Worm (Caenorhabditis elegans) whole organism, young adult: ENCODE data around the gene ZK666.15.
A peak's percentile ranks its signal among the peaks of the same experiment; 100 is the strongest.

Experiments
- B0019.2 ChIP-seq: fragments of 200-800 bp; sonication (Bioruptor generic); conservative IDR thresholded peaks from 2 replicates; pipeline ENCODE4 v1.3.6; 2022; ENCODE audit warnings: missing genetic modification reagents, missing genetic modification characterization, missing compliant biosample characterization
- C06A6.2 ChIP-seq: fragments of 200-800 bp; sonication (Bioruptor generic); conservative IDR thresholded peaks from 2 replicates; pipeline ENCODE4 v1.3.6; 2022; ENCODE audit warnings: missing genetic modification characterization, missing compliant biosample characterization
- D2030.7 ChIP-seq: fragments of 200-800 bp; sonication (Bioruptor generic); IDR thresholded peaks from 2 replicates; pipeline ENCODE4 v1.3.6; 2022; ENCODE audit warnings: missing genetic modification reagents, missing genetic modification characterization, missing compliant biosample characterization
- F23B12.7 ChIP-seq: sonication (generic microtip); optimal IDR thresholded peaks from 2 replicates; lab custom pipeline; 2017; ENCODE audit warnings: missing genetic modification characterization, mild to moderate bottlenecking, missing compliant biosample characterization, antibody characterized with exemption, moderate library complexity; ENCODE audit not compliant: insufficient read depth
- F33H1.4 ChIP-seq: fragments of 200-800 bp; sonication (Bioruptor generic); IDR thresholded peaks from 2 replicates; pipeline ENCODE4 v1.3.6; 2022; ENCODE audit warnings: missing genetic modification reagents, missing genetic modification characterization, missing compliant biosample characterization
- F57A8.1 ChIP-seq: fragments of 200-800 bp; sonication (Bioruptor generic); optimal IDR thresholded peaks from 2 replicates; lab custom pipeline; 2018; ENCODE audit warnings: mild to moderate bottlenecking, missing genetic modification characterization, moderate library complexity, missing compliant biosample characterization
- K11D2.4 ChIP-seq: fragments of 200-800 bp; sonication (Bioruptor generic); IDR thresholded peaks from 2 replicates; pipeline ENCODE4 v1.3.6; 2022; ENCODE audit warnings: missing genetic modification reagents, missing genetic modification characterization, missing compliant biosample characterization
- K12H6.12 ChIP-seq: fragments of 200-800 bp; sonication (Bioruptor generic); optimal IDR thresholded peaks from 2 replicates; lab custom pipeline; 2018; ENCODE audit warnings: mild to moderate bottlenecking, missing genetic modification characterization, missing compliant biosample characterization
- T26A5.8 ChIP-seq: sonication (generic microtip); optimal IDR thresholded peaks from 2 replicates; lab custom pipeline; 2016; ENCODE audit warnings: missing genetic modification characterization, missing compliant biosample characterization
- Y79H2A.3 ChIP-seq: fragments of 200-800 bp; sonication (Bioruptor generic); conservative IDR thresholded peaks from 2 replicates; pipeline ENCODE4 v1.3.6; 2022; ENCODE audit warnings: missing genetic modification reagents, missing genetic modification characterization, missing compliant biosample characterization
- akir-1 ChIP-seq: fragments of 200-800 bp; sonication (Bioruptor generic); optimal IDR thresholded peaks from 2 replicates; lab custom pipeline; 2018; ENCODE audit warnings: mild to moderate bottlenecking, missing genetic modification characterization, moderate library complexity, missing compliant biosample characterization
- athp-1 ChIP-seq: sonication (generic microtip); optimal IDR thresholded peaks from 2 replicates; lab custom pipeline; 2017; ENCODE audit warnings: mild to moderate bottlenecking, missing genetic modification characterization, missing compliant biosample characterization
- attf-3 ChIP-seq: fragments of 200-800 bp; sonication (Bioruptor generic); conservative IDR thresholded peaks from 2 replicates; pipeline ENCODE4 v1.3.6; 2022; ENCODE audit warnings: missing genetic modification reagents, missing genetic modification characterization, missing compliant biosample characterization
- attf-5 ChIP-seq: fragments of 200-800 bp; sonication (Bioruptor generic); optimal IDR thresholded peaks from 2 replicates; lab custom pipeline; 2018; ENCODE audit warnings: mild to moderate bottlenecking, missing genetic modification characterization, missing compliant biosample characterization
- bed-2 ChIP-seq: fragments of 200-800 bp; sonication (Bioruptor generic); IDR thresholded peaks from 2 replicates; pipeline ENCODE4 v1.3.6; 2022; ENCODE audit warnings: missing genetic modification reagents, missing genetic modification characterization, missing compliant biosample characterization
- ceh-27 ChIP-seq: fragments of 200-800 bp; sonication (Bioruptor generic); optimal IDR thresholded peaks from 2 replicates; lab custom pipeline; 2018; ENCODE audit warnings: mild to moderate bottlenecking, missing genetic modification characterization, moderate library complexity, missing compliant biosample characterization
- ceh-91 ChIP-seq: fragments of 200-800 bp; sonication (Bioruptor generic); IDR thresholded peaks from 2 replicates; pipeline ENCODE4 v1.3.6; 2022; ENCODE audit warnings: missing genetic modification reagents, missing genetic modification characterization, missing compliant biosample characterization
- chd-7 ChIP-seq: sonication (generic microtip); optimal IDR thresholded peaks from 2 replicates; lab custom pipeline; 2016; ENCODE audit warnings: mild to moderate bottlenecking, missing genetic modification characterization, moderate library complexity, missing compliant biosample characterization
- die-1 ChIP-seq: sonication (generic microtip); optimal IDR thresholded peaks from 2 replicates; lab custom pipeline; 2016; ENCODE audit warnings: missing genotype, mild to moderate bottlenecking, missing genetic modification characterization, missing compliant biosample characterization
- dox-1 ChIP-seq: fragments of 200-800 bp; sonication (Bioruptor generic); IDR thresholded peaks from 2 replicates; pipeline ENCODE4 v1.3.6; 2022; ENCODE audit warnings: missing genetic modification reagents, missing genetic modification characterization, missing compliant biosample characterization
- egrh-3 ChIP-seq: fragments of 200-800 bp; sonication (Bioruptor generic); IDR thresholded peaks from 2 replicates; pipeline ENCODE4 v1.3.6; 2022; ENCODE audit warnings: missing genetic modification reagents, missing genetic modification characterization, missing compliant biosample characterization
- ekl-4 ChIP-seq: fragments of 200-800 bp; sonication (Bioruptor generic); IDR thresholded peaks from 2 replicates; pipeline ENCODE4 v1.3.6; 2022; ENCODE audit warnings: missing genetic modification reagents, missing genetic modification characterization, missing compliant biosample characterization
- gei-17 ChIP-seq: fragments of 200-800 bp; sonication (Bioruptor generic); optimal IDR thresholded peaks from 2 replicates; lab custom pipeline; 2018; ENCODE audit warnings: mild to moderate bottlenecking, missing genetic modification characterization, missing compliant biosample characterization
- hmg-1.2 ChIP-seq: fragments of 200-800 bp; sonication (Bioruptor generic); IDR thresholded peaks from 2 replicates; pipeline ENCODE4 v1.3.6; 2022; ENCODE audit warnings: missing genetic modification reagents, missing genetic modification characterization, missing compliant biosample characterization
- hmg-20 ChIP-seq: fragments of 200-800 bp; sonication (Bioruptor generic); IDR thresholded peaks from 2 replicates; pipeline ENCODE4 v1.3.6; 2022; ENCODE audit warnings: missing genetic modification reagents, missing genetic modification characterization, missing compliant biosample characterization
- let-607 ChIP-seq, 2 experiments: fragments of 200-800 bp in 1 of 2; sonication (Bioruptor generic) in 1 of 2; sonication (generic microtip) in 1 of 2; optimal IDR thresholded peaks; 2 replicates each; lab custom pipeline; 2016 to 2018; ENCODE audit warnings: mild to moderate bottlenecking in 2 of 2, missing compliant biosample characterization in 2 of 2, missing genetic modification characterization in 2 of 2, moderate library complexity in 2 of 2, missing genotype in 1 of 2
- lin-26 ChIP-seq: fragments of 200-800 bp; sonication (Bioruptor generic); IDR thresholded peaks from 2 replicates; pipeline ENCODE4 v1.3.6; 2022; ENCODE audit warnings: missing genetic modification reagents, missing genetic modification characterization, missing compliant biosample characterization
- lin-40 ChIP-seq: sonication (generic microtip); optimal IDR thresholded peaks from 2 replicates; lab custom pipeline; 2016; ENCODE audit warnings: missing genetic modification characterization, mild to moderate bottlenecking, missing compliant biosample characterization, missing genotype, missing genetic modification reagents
- lin-54 ChIP-seq: fragments of 200-800 bp; sonication (Bioruptor generic); optimal IDR thresholded peaks from 2 replicates; lab custom pipeline; 2018; ENCODE audit warnings: mild to moderate bottlenecking, missing genetic modification characterization, missing compliant biosample characterization
- lir-1 ChIP-seq: fragments of 200-800 bp; sonication (Bioruptor generic); conservative IDR thresholded peaks from 2 replicates; pipeline ENCODE4 v1.3.6; 2022; ENCODE audit warnings: missing genetic modification reagents, missing genetic modification characterization, missing compliant biosample characterization
- madf-6 ChIP-seq: fragments of 200-800 bp; sonication (Bioruptor generic); IDR thresholded peaks from 2 replicates; pipeline ENCODE4 v1.3.6; 2022; ENCODE audit warnings: missing genetic modification reagents, missing genetic modification characterization, missing compliant biosample characterization
- mcd-1 ChIP-seq: fragments of 200-800 bp; sonication (Bioruptor generic); IDR thresholded peaks from 2 replicates; pipeline ENCODE4 v1.3.6; 2022; ENCODE audit warnings: missing genetic modification reagents, missing genetic modification characterization, missing compliant biosample characterization
- nfyb-1 ChIP-seq: fragments of 200-800 bp; sonication (Bioruptor generic); IDR thresholded peaks from 2 replicates; pipeline ENCODE4 v1.3.6; 2022; ENCODE audit warnings: missing genetic modification reagents, missing genetic modification characterization, missing compliant biosample characterization
- nhr-120 ChIP-seq: fragments of 200-800 bp; sonication (Bioruptor generic); IDR thresholded peaks from 2 replicates; pipeline ENCODE4 v1.3.6; 2022; ENCODE audit warnings: missing genetic modification characterization, missing compliant biosample characterization
- nhr-27 ChIP-seq: fragments of 200-800 bp; sonication (Bioruptor generic); optimal IDR thresholded peaks from 2 replicates; lab custom pipeline; 2018; ENCODE audit warnings: mild to moderate bottlenecking, missing genetic modification characterization, moderate library complexity, missing compliant biosample characterization
- nhr-80 ChIP-seq: sonication (generic microtip); optimal IDR thresholded peaks from 2 replicates; lab custom pipeline; 2016; ENCODE audit warnings: missing genetic modification characterization, missing compliant biosample characterization
- nhr-90 ChIP-seq: sonication (generic microtip); optimal IDR thresholded peaks from 2 replicates; lab custom pipeline; 2016; ENCODE audit warnings: missing genotype, mild to moderate bottlenecking, missing genetic modification characterization, missing compliant biosample characterization
- rcor-1 ChIP-seq: fragments of 200-800 bp; sonication (Bioruptor generic); IDR thresholded peaks from 2 replicates; pipeline ENCODE4 v1.3.6; 2022; ENCODE audit warnings: missing genetic modification reagents, missing genetic modification characterization, missing compliant biosample characterization
- repo-1 ChIP-seq: sonication (generic microtip); optimal IDR thresholded peaks from 2 replicates; lab custom pipeline; 2017; ENCODE audit warnings: mild to moderate bottlenecking, missing genetic modification characterization, missing compliant biosample characterization
- snpc-4 ChIP-seq, 5 experiments: fragments of 150-350 bp in 1 of 5; sonication (generic microtip) in 4 of 5; optimal IDR thresholded peaks; 2 replicates each; lab custom pipeline; 2014 to 2018; ENCODE audit warnings: missing genetic modification characterization in 5 of 5, missing biosample characterization in 3 of 5, antibody characterized with exemption in 2 of 5, mild to moderate bottlenecking in 2 of 5, missing compliant biosample characterization in 2 of 5, missing genotype in 2 of 5, moderate library complexity in 2 of 5, missing genetic modification reagents in 1 of 5
- somi-1 ChIP-seq: fragments of 200-800 bp; sonication (Bioruptor generic); optimal IDR thresholded peaks from 2 replicates; lab custom pipeline; 2018; ENCODE audit warnings: mild to moderate bottlenecking, missing genetic modification characterization, missing compliant biosample characterization
- sptf-2 ChIP-seq: fragments of 200-800 bp; sonication (Bioruptor generic); optimal IDR thresholded peaks from 2 replicates; lab custom pipeline; 2018; ENCODE audit warnings: mild to moderate bottlenecking, missing genetic modification characterization, missing compliant biosample characterization
- xnd-1 ChIP-seq: sonication (generic microtip); optimal IDR thresholded peaks from 2 replicates; lab custom pipeline; 2016; ENCODE audit warnings: missing genotype, missing genetic modification reagents, missing genetic modification characterization, missing compliant biosample characterization
- zfh-2 ChIP-seq: fragments of 200-800 bp; sonication (Bioruptor generic); conservative IDR thresholded peaks from 2 replicates; pipeline ENCODE4 v1.3.6; 2022; ENCODE audit warnings: missing genetic modification reagents, missing genetic modification characterization, missing compliant biosample characterization
- ztf-18 ChIP-seq: sonication (generic microtip); optimal IDR thresholded peaks from 2 replicates; lab custom pipeline; 2016; ENCODE audit warnings: missing genotype, mild to moderate bottlenecking, missing genetic modification characterization, missing compliant biosample characterization
- ztf-26 ChIP-seq: sonication (generic microtip); optimal IDR thresholded peaks from 2 replicates; lab custom pipeline; 2017; ENCODE audit warnings: missing genetic modification characterization, missing compliant biosample characterization
- ztf-28 ChIP-seq: fragments of 200-800 bp; sonication (Bioruptor generic); IDR thresholded peaks from 2 replicates; pipeline ENCODE4 v1.3.6; 2022; ENCODE audit warnings: missing genetic modification reagents, missing genetic modification characterization, missing compliant biosample characterization

Gene ZK666.15

DNA sequence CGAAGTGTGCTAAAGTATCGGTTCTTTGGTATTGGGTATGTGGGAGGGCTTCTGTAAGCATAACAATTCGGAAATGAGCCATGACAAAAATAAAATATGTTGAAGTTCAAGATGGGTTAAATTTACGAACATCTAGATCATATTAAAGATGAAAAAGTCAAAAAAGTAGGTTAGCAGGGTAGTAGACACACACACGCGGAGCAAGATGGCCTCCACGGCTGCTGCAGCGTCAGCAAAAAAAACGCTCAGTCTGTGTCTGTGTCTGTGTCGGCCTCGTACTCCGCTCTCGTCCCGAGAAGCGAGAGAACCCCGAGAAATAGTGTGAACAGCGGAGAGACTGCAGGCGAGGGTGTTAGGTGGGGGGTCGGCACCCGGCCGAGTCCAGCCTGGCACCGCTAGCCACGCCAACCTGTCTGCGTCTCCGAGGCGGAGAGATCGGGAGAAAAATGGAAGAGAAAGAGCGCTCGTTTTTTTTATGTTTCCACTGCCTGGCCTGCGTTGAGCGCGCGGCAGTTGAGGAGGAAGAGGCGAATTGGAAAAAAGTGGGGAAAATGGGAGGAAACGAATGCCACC is 15.7 kb downstream of the ZK666.15 start, which contains the start of gene myrf-1:
Gene myrf-1 (minus strand): TSS at position 51 of the 573 bp plus-strand sequence.
- TF ChIP-seq mcd-1 (GFP tag; lab: Robert Waterston, UW), result peak; percentile 81
- TF ChIP-seq let-607 (tag; optimal IDR thresholded peaks at IDR 0.05; lab: Kevin White, UChicago), result peak; percentile 57 to 65
- TF ChIP-seq nfyb-1 (GFP tag; lab: Robert Waterston, UW), result peak; percentile 75; the same call in 1 of the 2 replicates
- TF ChIP-seq madf-6 (GFP tag; lab: Robert Waterston, UW), result peak; percentile 12; the same call in 1 of the 2 replicates
- TF ChIP-seq F23B12.7 (tag; lab: Kevin White, UChicago), result peak; percentile 12
- no peak for TF ChIP-seq F33H1.4 (GFP tag; lab: Robert Waterston, UW)
- TF ChIP-seq K11D2.4 (GFP tag; lab: Robert Waterston, UW), result peak; percentile 65; the same call in 1 of the 2 replicates
- TF ChIP-seq dox-1 (GFP tag; lab: Robert Waterston, UW), result peak; percentile 90
- TF ChIP-seq lir-1 (GFP tag; lab: Robert Waterston, UW), result no peak
- TF ChIP-seq ztf-18 (tag; lab: Kevin White, UChicago), result peak; percentile 57
- peak; percentile 5 for TF ChIP-seq F57A8.1 (GFP tag; lab: Kevin White, UChicago)
- TF ChIP-seq attf-5 (GFP tag; lab: Kevin White, UChicago), result peak; percentile 87
- peak; percentile 97 for TF ChIP-seq egrh-3
- peak; percentile 88 for TF ChIP-seq K12H6.12 (tag; lab: Kevin White, UChicago)
- peak; percentile 74 for TF ChIP-seq ceh-27 (GFP tag; lab: Kevin White, UChicago)
- TF ChIP-seq B0019.2 (GFP tag; lab: Robert Waterston, UW), result no peak
- TF ChIP-seq hmg-1.2 (GFP tag; lab: Robert Waterston, UW), result peak; percentile 91
- TF ChIP-seq lin-54 (GFP tag; lab: Kevin White, UChicago), result peak; percentile 50
- peak; percentile 75 for TF ChIP-seq somi-1 (GFP tag; lab: Kevin White, UChicago)
- TF ChIP-seq ceh-91 (GFP tag; lab: Robert Waterston, UW), result no peak
- peak; percentile 91 for TF ChIP-seq nhr-80
- TF ChIP-seq akir-1 (GFP tag; lab: Kevin White, UChicago), result peak; percentile 21
- TF ChIP-seq athp-1 (tag; lab: Kevin White, UChicago), result peak; percentile 7
- TF ChIP-seq bed-2 (GFP tag; lab: Robert Waterston, UW), result 0 out of 2 replicates have a peak, but pooled peaks have one; percentile 9
- peak; percentile 62 for TF ChIP-seq die-1 (tag; lab: Kevin White, UChicago)
- TF ChIP-seq repo-1 (tag; lab: Kevin White, UChicago), result peak; percentile 47
- peak; percentile 40 for TF ChIP-seq hmg-20
- TF ChIP-seq C06A6.2 (GFP tag; lab: Robert Waterston, UW), result peak; percentile 45
- TF ChIP-seq D2030.7 (GFP tag; lab: Robert Waterston, UW), result no peak
- peak; percentile 100 for TF ChIP-seq zfh-2 (GFP tag; lab: Robert Waterston, UW)
- TF ChIP-seq chd-7 (tag; lab: Kevin White, UChicago), result peak; percentile 79
- TF ChIP-seq ztf-28, result no peak
- TF ChIP-seq lin-40 (tag; lab: Kevin White, UChicago), result peak; percentile 73
- 0 out of 2 replicates have a peak, but pooled peaks have one; percentile 47 for TF ChIP-seq rcor-1 (GFP tag; lab: Robert Waterston, UW)
- TF ChIP-seq nhr-120 (GFP tag; lab: Robert Waterston, UW), result no peak
- 0 out of 2 replicates have a peak, but pooled peaks have one; percentile 17 for TF ChIP-seq attf-3 (GFP tag; lab: Robert Waterston, UW)
- peak; percentile 79 for TF ChIP-seq lin-26 (GFP tag; lab: Robert Waterston, UW)
- TF ChIP-seq T26A5.8 (tag; lab: Kevin White, UChicago), result no peak
- TF ChIP-seq Y79H2A.3 (GFP tag; lab: Robert Waterston, UW), result no peak
- peak; percentile 71 for TF ChIP-seq sptf-2
- TF ChIP-seq ekl-4 (GFP tag; lab: Robert Waterston, UW), result peak; percentile 54; the same call in 1 of the 2 replicates
- TF ChIP-seq snpc-4 (GFP tag; optimal IDR thresholded peaks at IDR 0.05; lab: Kevin White, UChicago), result no peak
- peak in 1 of 4 experiments; percentile 35 for TF ChIP-seq snpc-4 (tag; optimal IDR thresholded peaks at IDR 0.05; lab: Kevin White, UChicago)
- peak; percentile 33 for TF ChIP-seq ztf-26 (tag; lab: Kevin White, UChicago)
- TF ChIP-seq nhr-90, result peak; percentile 18
- TF ChIP-seq nhr-27, result no peak
- TF ChIP-seq gei-17 (GFP tag; lab: Kevin White, UChicago), result peak; percentile 12
- no peak for TF ChIP-seq xnd-1 (tag; lab: Kevin White, UChicago)
